Worm (Caenorhabditis elegans) whole organism, late embryonic: ENCODE data around the gene rbm-22.

ENCODE experiments used
- ama-1 ChIP-seq: fragments of 150-350 bp; optimal IDR thresholded peaks from 2 replicates; lab custom pipeline; 2014
- ceh-30 ChIP-seq: fragments of 150-350 bp; optimal IDR thresholded peaks from 2 replicates; lab custom pipeline; 2014; ENCODE audit warnings: missing biosample characterization, missing genetic modification characterization
- ceh-31 ChIP-seq: sonication (generic microtip); optimal IDR thresholded peaks from 2 replicates; lab custom pipeline; 2016; ENCODE audit warnings: missing genetic modification characterization, missing compliant biosample characterization
- ets-4 ChIP-seq: sonication (generic microtip); optimal IDR thresholded peaks from 2 replicates; lab custom pipeline; 2016; ENCODE audit warnings: missing genetic modification characterization, missing compliant biosample characterization
- madf-2 ChIP-seq: sonication (generic microtip); optimal IDR thresholded peaks from 2 replicates; lab custom pipeline; 2017; ENCODE audit warnings: missing genetic modification characterization, missing compliant biosample characterization
- nfya-1 ChIP-seq: sonication (generic microtip); optimal IDR thresholded peaks from 2 replicates; lab custom pipeline; 2017; ENCODE audit warnings: missing genetic modification characterization, mild to moderate bottlenecking, missing compliant biosample characterization, antibody characterized with exemption, moderate library complexity
- nhr-11 ChIP-seq: fragments of 150-350 bp; optimal IDR thresholded peaks from 2 replicates; lab custom pipeline; 2014; ENCODE audit warnings: missing biosample characterization, missing genetic modification characterization
- pag-3 ChIP-seq: sonication (generic microtip); optimal IDR thresholded peaks from 2 replicates; lab custom pipeline; 2016; ENCODE audit warnings: missing compliant biosample characterization, missing genetic modification characterization, borderline replicate concordance
- pqm-1 ChIP-seq: sonication (generic microtip); optimal IDR thresholded peaks from 2 replicates; lab custom pipeline; 2016; ENCODE audit warnings: missing genetic modification characterization, missing compliant biosample characterization

DNA sequence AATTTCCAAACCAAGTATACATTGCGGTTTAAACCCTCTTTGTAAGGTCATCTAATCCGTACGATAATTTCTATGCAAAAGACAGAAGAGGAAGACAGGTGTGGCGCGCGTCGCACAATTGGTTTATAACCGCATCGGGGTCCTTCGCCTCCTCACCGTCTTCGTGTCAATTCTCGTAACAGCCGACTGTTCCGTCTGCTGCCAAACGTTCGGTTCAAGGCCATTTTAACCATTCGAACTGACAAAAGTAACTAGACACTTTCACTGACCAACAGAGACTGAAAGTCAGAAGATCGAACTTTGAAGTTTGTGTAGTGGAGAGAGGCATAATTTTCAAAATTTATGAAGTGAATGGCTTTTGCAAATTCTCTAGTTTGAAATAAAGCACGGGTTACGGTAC lies 45.3 kb upstream of the rbm-22 start:
- no peak for TF ChIP-seq ama-1
- no peak for TF ChIP-seq pag-3 (tag; lab: Kevin White, UChicago)
- TF ChIP-seq nhr-11 (tag; lab: Kevin White, UChicago), result no peak
- no peak for TF ChIP-seq madf-2
- no peak for TF ChIP-seq ceh-31
- no peak for TF ChIP-seq ceh-30
- no peak for TF ChIP-seq ets-4 (tag; lab: Kevin White, UChicago)
- no peak for TF ChIP-seq pqm-1 (tag; lab: Kevin White, UChicago)
- no peak for TF ChIP-seq nfya-1
